Worm (Caenorhabditis elegans) whole organism, L1 larva: ENCODE measurements around the gene cyn-2.

Experiments used
- C34B4.2 ChIP-seq: sonication (generic microtip); optimal IDR thresholded peaks from 2 replicates; lab custom pipeline; 2017; ENCODE audit warnings: mild to moderate bottlenecking, missing genetic modification characterization, missing compliant biosample characterization
- Y116A8C.19 ChIP-seq: sonication (generic microtip); optimal IDR thresholded peaks from 2 replicates; lab custom pipeline; 2016; ENCODE audit warnings: missing compliant biosample characterization, missing genetic modification characterization, borderline replicate concordance
- alr-1 ChIP-seq: fragments of 200-800 bp; sonication (Bioruptor generic); optimal IDR thresholded peaks from 2 replicates; lab custom pipeline; 2018; ENCODE audit warnings: borderline replicate concordance, mild to moderate bottlenecking, missing genetic modification characterization, missing compliant biosample characterization
- ceh-8 ChIP-seq: fragments of 200-800 bp; sonication (Bioruptor generic); optimal IDR thresholded peaks from 2 replicates; lab custom pipeline; 2018; ENCODE audit warnings: mild to moderate bottlenecking, missing genetic modification characterization, moderate library complexity, missing compliant biosample characterization
- ceh-82 ChIP-seq, 3 experiments: fragments of 150-350 bp in 1 of 3; sonication (generic microtip) in 2 of 3; optimal IDR thresholded peaks; 2 replicates each; lab custom pipeline; 2014 to 2017; ENCODE audit warnings: missing biosample characterization in 3 of 3, missing genetic modification characterization in 3 of 3
- dpl-1 ChIP-seq, 3 experiments: fragments of 150-350 bp in 2 of 3; sonication (generic microtip) in 1 of 3; optimal IDR thresholded peaks; 2 replicates each; lab custom pipeline; 2014 to 2017; ENCODE audit warnings: missing biosample characterization in 3 of 3, missing genetic modification characterization in 3 of 3, missing genetic modification reagents in 3 of 3
- egl-27 ChIP-seq, 2 experiments: fragments of 150-350 bp in 1 of 2; sonication (generic microtip); optimal IDR thresholded peaks; 3 replicates each; lab custom pipeline; 2017 to 2018; ENCODE audit warnings: missing biosample characterization in 2 of 2, missing genetic modification characterization in 2 of 2, missing genetic modification reagents in 2 of 2
- fkh-4 ChIP-seq: sonication (generic microtip); optimal IDR thresholded peaks from 2 replicates; lab custom pipeline; 2016; ENCODE audit warnings: missing compliant biosample characterization, missing genetic modification characterization, borderline replicate concordance
- fkh-8 ChIP-seq: sonication (generic microtip); optimal IDR thresholded peaks from 2 replicates; lab custom pipeline; 2016; ENCODE audit warnings: mild to moderate bottlenecking, missing genetic modification characterization, missing compliant biosample characterization
- grh-1 ChIP-seq: fragments of 200-800 bp; sonication (Bioruptor generic); IDR thresholded peaks from 2 replicates; pipeline ENCODE4 v1.3.6; 2022; ENCODE audit warnings: missing genetic modification reagents, missing genetic modification characterization, missing compliant biosample characterization
- hlh-17 ChIP-seq: fragments of 200-800 bp; sonication (Bioruptor generic); optimal IDR thresholded peaks from 2 replicates; lab custom pipeline; 2018; ENCODE audit warnings: missing genetic modification characterization, mild to moderate bottlenecking, missing compliant biosample characterization, moderate library complexity, borderline replicate concordance
- hlh-4 ChIP-seq: sonication (generic microtip); optimal IDR thresholded peaks from 2 replicates; lab custom pipeline; 2016; ENCODE audit warnings: mild to moderate bottlenecking, missing genetic modification characterization, missing compliant biosample characterization
- irx-1 ChIP-seq: sonication (generic microtip); optimal IDR thresholded peaks from 2 replicates; lab custom pipeline; 2016; ENCODE audit warnings: missing genetic modification characterization, missing compliant biosample characterization
- isw-1 ChIP-seq: fragments of 200-800 bp; sonication (Bioruptor generic); IDR thresholded peaks from 2 replicates; pipeline ENCODE4 v1.3.6; 2022; ENCODE audit warnings: missing genetic modification characterization, missing compliant biosample characterization
- lin-15B ChIP-seq: fragments of 150-350 bp; sonication (generic microtip); optimal IDR thresholded peaks from 3 replicates; lab custom pipeline; 2014; ENCODE audit warnings: missing biosample characterization, missing genetic modification characterization
- lin-35 ChIP-seq, 2 experiments: fragments of 150-350 bp; optimal IDR thresholded peaks; 2 replicates each; lab custom pipeline; 2014; ENCODE audit warnings: missing biosample characterization in 2 of 2, missing genetic modification characterization in 2 of 2, missing genetic modification reagents in 2 of 2
- lir-3 ChIP-seq: sonication (generic microtip); optimal IDR thresholded peaks from 2 replicates; lab custom pipeline; 2016; ENCODE audit warnings: mild to moderate bottlenecking, missing genetic modification characterization, moderate library complexity, missing compliant biosample characterization; ENCODE audit not compliant: poor library complexity
- lsy-2 ChIP-seq, 2 experiments: fragments of 150-350 bp; optimal IDR thresholded peaks; 2 replicates each; lab custom pipeline; 2014; ENCODE audit warnings: missing biosample characterization in 2 of 2, missing genetic modification characterization in 2 of 2
- mab-9 ChIP-seq: fragments of 200-800 bp; sonication (Bioruptor generic); IDR thresholded peaks from 2 replicates; pipeline ENCODE4 v1.3.6; 2022; ENCODE audit warnings: missing genetic modification reagents, missing genetic modification characterization, missing compliant biosample characterization
- mef-2 ChIP-seq: fragments of 150-350 bp; optimal IDR thresholded peaks from 2 replicates; lab custom pipeline; 2014; ENCODE audit warnings: missing biosample characterization, missing genetic modification characterization
- mep-1 ChIP-seq: fragments of 150-350 bp; optimal IDR thresholded peaks from 2 replicates; lab custom pipeline; 2014; ENCODE audit warnings: missing biosample characterization, missing genetic modification characterization
- nhr-11 ChIP-seq: fragments of 150-350 bp; optimal IDR thresholded peaks from 2 replicates; lab custom pipeline; 2014; ENCODE audit warnings: missing biosample characterization, missing genetic modification characterization
- nhr-12 ChIP-seq: sonication (generic microtip); optimal IDR thresholded peaks from 2 replicates; lab custom pipeline; 2017; ENCODE audit warnings: missing biosample characterization, missing genetic modification characterization
- nhr-20 ChIP-seq: sonication (generic microtip); optimal IDR thresholded peaks from 2 replicates; lab custom pipeline; 2016; ENCODE audit warnings: mild to moderate bottlenecking, missing genetic modification characterization, missing compliant biosample characterization
- nhr-28 ChIP-seq: fragments of 150-350 bp; optimal IDR thresholded peaks from 2 replicates; lab custom pipeline; 2014; ENCODE audit warnings: missing biosample characterization, missing genetic modification characterization
- nhr-71 ChIP-seq: sonication (generic microtip); optimal IDR thresholded peaks from 2 replicates; lab custom pipeline; 2016; ENCODE audit warnings: mild to moderate bottlenecking, missing genetic modification characterization, moderate library complexity, missing compliant biosample characterization
- nhr-77 ChIP-seq: fragments of 150-350 bp; optimal IDR thresholded peaks from 2 replicates; lab custom pipeline; 2014; ENCODE audit warnings: missing biosample characterization, missing genetic modification characterization
- nhr-84 ChIP-seq: sonication (generic microtip); optimal IDR thresholded peaks from 2 replicates; lab custom pipeline; 2017; ENCODE audit warnings: missing biosample characterization, missing genetic modification characterization
- nhr-85 ChIP-seq: sonication (generic microtip); peaks from one replicate; lab custom pipeline; 2016; ENCODE audit warnings: missing genetic modification characterization, inconsistent platforms, missing compliant biosample characterization
- nhr-90 ChIP-seq: sonication (generic microtip); optimal IDR thresholded peaks from 2 replicates; lab custom pipeline; 2016; ENCODE audit warnings: mild to moderate bottlenecking, missing genetic modification characterization, missing compliant biosample characterization; ENCODE audit not compliant: poor library complexity
- pag-3 ChIP-seq: sonication (generic microtip); optimal IDR thresholded peaks from 2 replicates; lab custom pipeline; 2017; ENCODE audit warnings: missing genetic modification characterization, mild to moderate bottlenecking, missing compliant biosample characterization, antibody characterized with exemption, borderline replicate concordance; ENCODE audit not compliant: insufficient read depth
- pax-3 ChIP-seq: fragments of 200-800 bp; sonication (Bioruptor generic); optimal IDR thresholded peaks from 2 replicates; lab custom pipeline; 2018; ENCODE audit warnings: mild to moderate bottlenecking, missing genetic modification characterization, moderate library complexity, missing compliant biosample characterization
- rnt-1 ChIP-seq: sonication (generic microtip); optimal IDR thresholded peaks from 2 replicates; lab custom pipeline; 2016; ENCODE audit warnings: mild to moderate bottlenecking, missing genetic modification characterization, moderate library complexity, missing compliant biosample characterization
- sox-4 ChIP-seq: sonication (generic microtip); optimal IDR thresholded peaks from 2 replicates; lab custom pipeline; 2016; ENCODE audit warnings: missing genetic modification characterization, missing compliant biosample characterization
- sptf-1 ChIP-seq: fragments of 150-350 bp; optimal IDR thresholded peaks from 2 replicates; lab custom pipeline; 2014; ENCODE audit warnings: missing biosample characterization, missing genetic modification characterization
- sup-37 ChIP-seq: fragments of 200-800 bp; sonication (Bioruptor generic); optimal IDR thresholded peaks from 2 replicates; lab custom pipeline; 2018; ENCODE audit warnings: mild to moderate bottlenecking, missing genetic modification characterization, missing compliant biosample characterization
- tlp-1 ChIP-seq: fragments of 150-350 bp; optimal IDR thresholded peaks from 2 replicates; lab custom pipeline; 2014; ENCODE audit warnings: missing biosample characterization, missing genetic modification characterization
- unc-30 ChIP-seq: sonication (generic microtip); optimal IDR thresholded peaks from 2 replicates; lab custom pipeline; 2017; ENCODE audit warnings: missing biosample characterization, missing genetic modification characterization
- unc-62 ChIP-seq: fragments of 150-350 bp; optimal IDR thresholded peaks from 2 replicates; lab custom pipeline; 2014; ENCODE audit warnings: missing biosample characterization, missing genetic modification reagents, missing genetic modification characterization
- unc-86 ChIP-seq: sonication (generic microtip); optimal IDR thresholded peaks from 2 replicates; lab custom pipeline; 2016; ENCODE audit warnings: missing genetic modification characterization, missing compliant biosample characterization
- unc-98 ChIP-seq: fragments of 200-800 bp; sonication (Bioruptor generic); IDR thresholded peaks from 2 replicates; pipeline ENCODE4 v1.3.6; 2022; ENCODE audit warnings: missing genetic modification characterization, missing compliant biosample characterization
- xbp-1 ChIP-seq: sonication (generic microtip); optimal IDR thresholded peaks from 2 replicates; lab custom pipeline; 2016; ENCODE audit warnings: missing genetic modification characterization, missing compliant biosample characterization
- zip-4 ChIP-seq: fragments of 200-800 bp; sonication (Bioruptor generic); optimal IDR thresholded peaks from 2 replicates; lab custom pipeline; 2018; ENCODE audit warnings: mild to moderate bottlenecking, missing genetic modification characterization, moderate library complexity, missing compliant biosample characterization

Gene cyn-2

ce11 chrIII:13643534-13643933, 48.9 kb upstream of the cyn-2 start, which contains the start of the genes drr-2 and set-16 (continued):
- TF ChIP-seq alr-1 (tag; lab: Kevin White, UChicago): no peak
- TF ChIP-seq lir-3: peak; percentile 92
- TF ChIP-seq fkh-8: peak; percentile 99
- peak; percentile 99 for TF ChIP-seq nhr-90 (tag; lab: Kevin White, UChicago)
- TF ChIP-seq nhr-20 (tag; lab: Kevin White, UChicago): peak; percentile 99
- TF ChIP-seq zip-4: peak; percentile 94
- TF ChIP-seq isw-1: peak; percentile 99
- TF ChIP-seq hlh-4 (tag; lab: Kevin White, UChicago): peak; percentile 53
- TF ChIP-seq lin-35 (GFP tag; optimal IDR thresholded peaks at IDR 0.05; lab: Kevin White, UChicago): peak; percentile 94 to 97
- no peak for TF ChIP-seq hlh-17 (GFP tag; lab: Kevin White, UChicago)
- TF ChIP-seq ceh-82 (tag; optimal IDR thresholded peaks at IDR 0.05; lab: Kevin White, UChicago): peak; percentile 98 to 99 (median 99)
- TF ChIP-seq C34B4.2 (tag; lab: Kevin White, UChicago): peak; percentile 90
- TF ChIP-seq irx-1 (tag; lab: Kevin White, UChicago): peak; percentile 98
- peak; percentile 98 for TF ChIP-seq pax-3 (tag; lab: Kevin White, UChicago)
- peak; percentile 98 for TF ChIP-seq xbp-1
- peak; percentile 94 for TF ChIP-seq sox-4 (tag; lab: Kevin White, UChicago)
- TF ChIP-seq lsy-2 (tag; optimal IDR thresholded peaks at IDR 0.05; lab: Kevin White, UChicago): peak; percentile 97
- peak; percentile 98 for TF ChIP-seq nhr-77 (tag; lab: Kevin White, UChicago)
- TF ChIP-seq unc-98 (GFP tag; lab: Robert Waterston, UW): peak; percentile 95
- peak; percentile 85 for TF ChIP-seq mef-2 (tag; lab: Kevin White, UChicago)
- peak; percentile 60 for TF ChIP-seq nhr-12 (tag; lab: Kevin White, UChicago)
- no peak for TF ChIP-seq unc-62 (GFP tag; lab: Kevin White, UChicago)
- TF ChIP-seq unc-30 (tag; lab: Kevin White, UChicago): peak; percentile 55
- peak; percentile 96 for TF ChIP-seq sup-37 (GFP tag; lab: Kevin White, UChicago)
- peak; percentile 81 for TF ChIP-seq nhr-28
- TF ChIP-seq Y116A8C.19 (tag; lab: Kevin White, UChicago): peak; percentile 51
- TF ChIP-seq ceh-8 (GFP tag; lab: Kevin White, UChicago): peak; percentile 96
- TF ChIP-seq egl-27 (tag; optimal IDR thresholded peaks at IDR 0.05; lab: Kevin White, UChicago): peak in 1 of 2 experiments; percentile 80
- peak; percentile 88 for TF ChIP-seq fkh-4 (tag; lab: Kevin White, UChicago)
- peak; percentile 91 to 92 (median 91) for TF ChIP-seq dpl-1 (GFP tag; optimal IDR thresholded peaks at IDR 0.05; lab: Kevin White, UChicago)
- TF ChIP-seq grh-1: peak; percentile 98
- TF ChIP-seq sptf-1 (tag; lab: Kevin White, UChicago): no peak
- TF ChIP-seq mab-9: peak; percentile 98
- peak; percentile 97 for TF ChIP-seq lin-15B
- TF ChIP-seq tlp-1 (tag; lab: Kevin White, UChicago): no peak
- peak; percentile 100 for TF ChIP-seq nhr-71 (tag; lab: Kevin White, UChicago)
- TF ChIP-seq pag-3 (tag; lab: Kevin White, UChicago): peak; percentile 38
- peak; percentile 97 for TF ChIP-seq nhr-11 (tag; lab: Kevin White, UChicago)
- TF ChIP-seq nhr-84 (tag; lab: Kevin White, UChicago): peak; percentile 1
- TF ChIP-seq rnt-1: peak; percentile 98
- TF ChIP-seq nhr-85 (tag; lab: Kevin White, UChicago): peak; percentile 100
- TF ChIP-seq mep-1 (tag; lab: Kevin White, UChicago): peak; percentile 99
- TF ChIP-seq unc-86: peak; percentile 99
